Fruit fly (Drosophila melanogaster): ENCODE measurements around the gene CG7702.

CG7702 gene

dm6 chr3R:18719767-18720341 lies 50.7 kb downstream of the CG7702 start:
- TF ChIP-seq Hnf4 (GFP tag; optimal IDR thresholded peaks at IDR 0.05) (peak; percentile 61), tai (GFP tag; optimal IDR thresholded peaks at IDR 0.05) (no peak), lola (GFP tag; optimal IDR thresholded peaks at IDR 0.05) (no peak), dl (GFP tag; optimal IDR thresholded peaks at IDR 0.05; ENCODE audit: insufficient read depth in 1 of 2, partially characterized antibody in 2 of 2) (no peak), OdsH (GFP tag; optimal IDR thresholded peaks at IDR 0.05) (peak; percentile 74), HLH106 (tag; optimal IDR thresholded peaks at IDR 0.05) (peak; percentile 83), CrebA (GFP tag; optimal IDR thresholded peaks at IDR 0.05; ENCODE audit: borderline replicate concordance) (peak; percentile 11), dmrt93B (GFP tag; optimal IDR thresholded peaks at IDR 0.05) (peak; percentile 39), psq (GFP tag; optimal IDR thresholded peaks at IDR 0.05) (peak; percentile 59), CG32264 (GFP tag; optimal IDR thresholded peaks at IDR 0.05) (no peak), Dif (GFP tag; optimal IDR thresholded peaks at IDR 0.05; ENCODE audit: partially characterized antibody) (no peak), brk (GFP tag; optimal IDR thresholded peaks at IDR 0.05) (peak; percentile 49), GATAd (GFP tag; optimal IDR thresholded peaks at IDR 0.05) (no peak), ey (GFP tag; optimal IDR thresholded peaks at IDR 0.05) (peak; percentile 82), woc (GFP tag; optimal IDR thresholded peaks at IDR 0.05) (peak; percentile 62), Jra (GFP tag; optimal IDR thresholded peaks at IDR 0.05) (peak; percentile 54), Hr83 (GFP tag; optimal IDR thresholded peaks at IDR 0.05; ENCODE audit: poor library complexity, severe bottlenecking) (no peak), Abd-B (GFP tag; optimal IDR thresholded peaks at IDR 0.05) (no peak), usp (GFP tag; optimal IDR thresholded peaks at IDR 0.05) (no peak), Mio (GFP tag; optimal IDR thresholded peaks at IDR 0.05) (no peak), pan (optimal IDR thresholded peaks at IDR 0.05) (no peak), jim (GFP tag; optimal IDR thresholded peaks at IDR 0.05) (no peak), dsf (GFP tag; optimal IDR thresholded peaks at IDR 0.05; ENCODE audit: borderline replicate concordance) (no peak), rgr (GFP tag; optimal IDR thresholded peaks at IDR 0.05) (peak; percentile 74), N (GFP tag; optimal IDR thresholded peaks at IDR 0.05) (no peak), Rel (GFP tag; optimal IDR thresholded peaks at IDR 0.05) (no peak), Rel (tag; optimal IDR thresholded peaks at IDR 0.05) (peak; percentile 57), Hr78 (GFP tag; optimal IDR thresholded peaks at IDR 0.05) (no peak), Myc (optimal IDR thresholded peaks at IDR 0.05) (no peak), sage (GFP tag; optimal IDR thresholded peaks at IDR 0.05) (peak; percentile 22), br (GFP tag; optimal IDR thresholded peaks at IDR 0.05) (peak; percentile 71), Vsx2 (GFP tag; optimal IDR thresholded peaks at IDR 0.05; ENCODE audit: partially characterized antibody) (no peak), sv (GFP tag; optimal IDR thresholded peaks at IDR 0.05) (peak; percentile 80), foxo (GFP tag; optimal IDR thresholded peaks at IDR 0.05) (peak in 1 of 2 experiments; percentile 82), Sp1 (GFP tag; optimal IDR thresholded peaks at IDR 0.05) (peak; percentile 82), Dfd (GFP tag; optimal IDR thresholded peaks at IDR 0.05) (no peak), h (GFP tag; optimal IDR thresholded peaks at IDR 0.05) (peak; percentile 81), fru (GFP tag; optimal IDR thresholded peaks at IDR 0.05) (peak; percentile 84), CG9705 (GFP tag; optimal IDR thresholded peaks at IDR 0.05) (peak; percentile 59)

dm6 chr3R:18721368-18721767 lies 52.2 kb downstream of the CG7702 start:
- TF ChIP-seq Hnf4 (GFP tag; optimal IDR thresholded peaks at IDR 0.05) (no peak), usp (GFP tag; optimal IDR thresholded peaks at IDR 0.05) (no peak), psq (GFP tag; optimal IDR thresholded peaks at IDR 0.05) (no peak), CG32264 (GFP tag; optimal IDR thresholded peaks at IDR 0.05) (no peak), sage (GFP tag; optimal IDR thresholded peaks at IDR 0.05) (no peak), pan (optimal IDR thresholded peaks at IDR 0.05) (no peak)

dm6 chr3R:18722490-18722889 lies 53.3 kb downstream of the CG7702 start, which contains the start of gene CG34283:
CG34283 (minus strand) TSS chr3R:18722590.
- TF ChIP-seq Myc (optimal IDR thresholded peaks at IDR 0.05), result no peak
- TF ChIP-seq Vsx2 (GFP tag; optimal IDR thresholded peaks at IDR 0.05; ENCODE audit: partially characterized antibody), result no peak
- TF ChIP-seq psq (GFP tag; optimal IDR thresholded peaks at IDR 0.05), result no peak
- TF ChIP-seq dsf (GFP tag; optimal IDR thresholded peaks at IDR 0.05; ENCODE audit: borderline replicate concordance), result no peak
- no peak for TF ChIP-seq br (GFP tag; optimal IDR thresholded peaks at IDR 0.05)
- no peak for TF ChIP-seq usp (GFP tag; optimal IDR thresholded peaks at IDR 0.05)
- no peak for TF ChIP-seq Dfd (GFP tag; optimal IDR thresholded peaks at IDR 0.05)
- no peak for TF ChIP-seq foxo (GFP tag; optimal IDR thresholded peaks at IDR 0.05)
- TF ChIP-seq N (GFP tag; optimal IDR thresholded peaks at IDR 0.05), result no peak
- no peak for TF ChIP-seq brk (GFP tag; optimal IDR thresholded peaks at IDR 0.05)
- no peak for TF ChIP-seq jim (GFP tag; optimal IDR thresholded peaks at IDR 0.05)
- TF ChIP-seq GATAd (GFP tag; optimal IDR thresholded peaks at IDR 0.05), result no peak
- TF ChIP-seq Sp1 (GFP tag; optimal IDR thresholded peaks at IDR 0.05), result no peak
- no peak for TF ChIP-seq Dif (GFP tag; optimal IDR thresholded peaks at IDR 0.05; ENCODE audit: partially characterized antibody)
- no peak for TF ChIP-seq Hr83 (GFP tag; optimal IDR thresholded peaks at IDR 0.05; ENCODE audit: poor library complexity, severe bottlenecking)

All from whole organism, wandering third instar larva.